Fruit fly (Drosophila melanogaster): Measurements from ENCODE around the gene CG11162.

The CG11162 gene

DNA sequence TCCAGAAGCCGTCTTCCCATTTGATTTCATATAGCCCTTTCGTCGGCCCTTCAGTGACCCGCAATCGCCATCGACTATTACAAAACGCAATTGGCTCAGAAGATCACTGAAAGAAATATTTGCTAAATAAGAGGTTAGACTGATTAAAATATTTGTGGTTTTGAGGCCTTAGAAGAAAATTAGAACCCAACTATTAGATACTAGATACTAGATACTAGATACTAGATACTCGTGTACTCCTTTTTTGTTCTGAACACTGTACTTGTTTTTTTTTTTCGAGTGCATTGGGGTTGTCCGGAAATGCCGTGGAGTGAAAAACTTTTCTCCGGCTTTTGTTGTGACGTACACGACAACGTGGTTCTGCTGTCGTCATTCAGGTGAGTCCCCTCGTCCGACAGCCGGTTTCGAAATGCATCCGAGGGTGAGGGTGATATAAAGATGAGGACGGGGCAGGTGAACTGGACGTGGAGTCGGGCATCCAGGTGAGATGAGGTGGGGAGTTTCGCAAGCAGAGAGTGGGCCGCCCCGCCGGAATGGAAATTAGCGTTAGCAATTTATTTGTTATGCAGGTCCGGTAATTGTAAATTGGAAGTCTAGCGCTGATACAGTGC is 46.3 kb upstream of the CG11162 start (continued):
- TF ChIP-seq lmd (GFP tag; IDR thresholded peaks at IDR 0.05) (peak; percentile 27; the same call in 1 of the 2 replicates), CG15601 (tag; optimal IDR thresholded peaks at IDR 0.05) (peak; percentile 31), CG16863 (GFP tag; optimal IDR thresholded peaks at IDR 0.05) (peak; percentile 36), Kr (GFP tag; optimal IDR thresholded peaks at IDR 0.05) (no peak), Atf6 (GFP tag; IDR thresholded peaks at IDR 0.05) (0 out of 2 replicates have a peak, but pooled peaks have one; percentile 12), CG14710 (tag; optimal IDR thresholded peaks at IDR 0.05) (peak; percentile 22), corto (GFP tag; optimal IDR thresholded peaks at IDR 0.05) (no peak), Antp (GFP tag; optimal IDR thresholded peaks at IDR 0.05) (peak; percentile 25), Asciz (GFP tag; optimal IDR thresholded peaks at IDR 0.05) (no peak), CG7786 (GFP tag; optimal IDR thresholded peaks at IDR 0.05) (peak; percentile 32), Med (GFP tag) (peak; percentile 81), CHES-1-like (GFP tag; optimal IDR thresholded peaks at IDR 0.05) (peak; percentile 15), CG17359 (tag; optimal IDR thresholded peaks at IDR 0.05) (peak; percentile 30), CG18262 (tag; optimal IDR thresholded peaks at IDR 0.05) (peak; percentile 26), dpn (GFP tag; optimal IDR thresholded peaks at IDR 0.05) (peak; percentile 1 to 26), CG10209 (GFP tag; optimal IDR thresholded peaks at IDR 0.05) (peak; percentile 33), phol (tag; optimal IDR thresholded peaks at IDR 0.05) (peak; percentile 46), CG33213 (GFP tag; optimal IDR thresholded peaks at IDR 0.05) (no peak), CG9215 (GFP tag; IDR thresholded peaks at IDR 0.05) (no peak), CG18764 (GFP tag; optimal IDR thresholded peaks at IDR 0.05) (no peak), jing (GFP tag; optimal IDR thresholded peaks at IDR 0.05) (no peak), sens (GFP tag) (peak; percentile 71), CG33557 (GFP tag; optimal IDR thresholded peaks at IDR 0.05) (no peak), lilli (GFP tag; optimal IDR thresholded peaks at IDR 0.05) (peak; percentile 20), H2.0 (GFP tag; IDR thresholded peaks at IDR 0.05) (0 out of 2 replicates have a peak, but pooled peaks have one; percentile 6), CG1603 (tag; optimal IDR thresholded peaks at IDR 0.05) (peak; percentile 45), E2f1 (GFP tag; IDR thresholded peaks at IDR 0.05) (no peak), CG11456 (GFP tag; IDR thresholded peaks at IDR 0.05) (no peak), CG17385 (GFP tag; optimal IDR thresholded peaks at IDR 0.05) (peak; percentile 9), CG17829 (tag; optimal IDR thresholded peaks at IDR 0.05) (peak; percentile 10), slbo (GFP tag; IDR thresholded peaks at IDR 0.05) (peak; percentile 21; the same call in 1 of the 2 replicates), CG17328 (GFP tag; IDR thresholded peaks at IDR 0.05) (0 out of 2 replicates have a peak, but pooled peaks have one; percentile 7), CG9817 (tag; optimal IDR thresholded peaks at IDR 0.05) (no peak), Hr3 (GFP tag; optimal IDR thresholded peaks at IDR 0.05) (peak; percentile 16), CG17361 (GFP tag; IDR thresholded peaks at IDR 0.05) (peak; percentile 51; the same call in 2 of the 3 replicates), CG2875 (GFP tag; optimal IDR thresholded peaks at IDR 0.05) (peak; percentile 8), Nf-YB (GFP tag; optimal IDR thresholded peaks at IDR 0.05) (no peak), fd96Cb (tag; optimal IDR thresholded peaks at IDR 0.05) (peak; percentile 43), Ada2b (GFP tag; IDR thresholded peaks at IDR 0.05) (peak; percentile 22; the same call in 1 of the 2 replicates), CG8089 (GFP tag; optimal IDR thresholded peaks at IDR 0.05) (peak; percentile 17), ftz-f1 (GFP tag; optimal IDR thresholded peaks at IDR 0.05) (no peak), CG2129 (GFP tag; IDR thresholded peaks at IDR 0.05; ENCODE audit: partially characterized antibody) (no peak), crc (GFP tag; optimal IDR thresholded peaks at IDR 0.05) (peak; percentile 24), HLH3B (GFP tag; IDR thresholded peaks at IDR 0.05) (0 out of 2 replicates have a peak, but pooled peaks have one; percentile 24), CG30403 (GFP tag; optimal IDR thresholded peaks at IDR 0.05) (peak; percentile 35), en (GFP tag; optimal IDR thresholded peaks at IDR 0.05) (peak; percentile 27), CG14667 (GFP tag; IDR thresholded peaks at IDR 0.05) (0 out of 2 replicates have a peak, but pooled peaks have one; percentile 7), Dip3 (GFP tag; optimal IDR thresholded peaks at IDR 0.05) (peak; percentile 20), Xbp1 (GFP tag; optimal IDR thresholded peaks at IDR 0.05) (peak; percentile 41), tio (GFP tag; optimal IDR thresholded peaks at IDR 0.05) (peak; percentile 18)
